Fruit fly (Drosophila melanogaster): ENCODE data around the gene CG14115.

- no peak for TF ChIP-seq pan (optimal IDR thresholded peaks at IDR 0.05)
- TF ChIP-seq usp (GFP tag; optimal IDR thresholded peaks at IDR 0.05) = no peak
Measured at dm6 chr3L:13017803-13018324, 43.4 kb downstream of the CG14115 start, which contains the start of the genes mRpL20 and Icmt.

Measured in whole organism.